Worm (Caenorhabditis elegans): ENCODE results near the gene srz-62.

ce11 chrIV:3918160-3918559 is 17.9 kb downstream of the srz-62 start, which contains the start of gene F56D6.23:
- no peak for TF ChIP-seq T22C8.4 (GFP tag; IDR thresholded peaks at IDR 0.05)
- TF ChIP-seq ztf-29 (GFP tag; IDR thresholded peaks at IDR 0.05) = no peak
- TF ChIP-seq klf-2 (GFP tag; conservative IDR thresholded peaks at IDR 0.05) = no peak
- TF ChIP-seq ztf-23 (GFP tag; IDR thresholded peaks at IDR 0.05) = no peak
